Worm (Caenorhabditis elegans): ENCODE results near the gene nas-15.

The nas-15 gene

DNA sequence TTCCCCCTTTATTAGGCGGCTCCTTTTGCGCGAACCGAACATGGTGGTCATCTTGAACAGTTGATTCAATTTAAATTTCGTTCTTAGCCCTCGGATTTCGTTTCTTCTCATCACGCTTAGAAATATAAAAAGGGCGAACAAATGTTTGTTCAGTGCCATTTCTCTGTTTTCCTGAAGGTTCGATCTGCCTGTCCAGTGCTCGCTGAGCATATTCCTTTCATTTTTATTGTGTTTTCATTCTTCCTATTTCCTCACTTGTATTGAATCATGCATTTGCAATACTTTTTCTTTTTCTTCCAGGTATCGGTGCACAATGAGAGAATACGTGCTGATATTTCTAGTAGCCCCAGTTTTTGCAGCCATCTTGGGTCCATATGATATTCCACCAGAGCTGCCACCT is at the start of gene nas-15:
nas-15 (plus strand) TSS at position 301 of the 400 bp plus-strand sequence.
- TF ChIP-seq W03F9.2 (tag; optimal IDR thresholded peaks at IDR 0.05) (no peak), him-1 (tag; optimal IDR thresholded peaks at IDR 0.05) (no peak), dao-5 (tag; optimal IDR thresholded peaks at IDR 0.05) (no peak)

ce11 chrX:727737-728136 is 49.8 kb upstream of the nas-15 start:
- peak; percentile 57 for TF ChIP-seq W03F9.2 (tag; optimal IDR thresholded peaks at IDR 0.05)
- no peak for TF ChIP-seq him-1 (tag; optimal IDR thresholded peaks at IDR 0.05)

ce11 chrX:729062-729461 is 48.5 kb upstream of the nas-15 start:
- TF ChIP-seq W03F9.2 (tag; optimal IDR thresholded peaks at IDR 0.05) = no peak
- no peak for TF ChIP-seq him-1 (tag; optimal IDR thresholded peaks at IDR 0.05)
- TF ChIP-seq dao-5 (tag; optimal IDR thresholded peaks at IDR 0.05) = no peak

- TF ChIP-seq W03F9.2 (tag; optimal IDR thresholded peaks at IDR 0.05) = no peak
- no peak for TF ChIP-seq dao-5 (tag; optimal IDR thresholded peaks at IDR 0.05)
- no peak for TF ChIP-seq him-1 (tag; optimal IDR thresholded peaks at IDR 0.05)
These were observed 41.9 kb upstream of the nas-15 start, which contains the start of gene npr-19 for ce11 chrX:735572-735971. npr-19 (minus strand) TSS chrX:735672.

DNA sequence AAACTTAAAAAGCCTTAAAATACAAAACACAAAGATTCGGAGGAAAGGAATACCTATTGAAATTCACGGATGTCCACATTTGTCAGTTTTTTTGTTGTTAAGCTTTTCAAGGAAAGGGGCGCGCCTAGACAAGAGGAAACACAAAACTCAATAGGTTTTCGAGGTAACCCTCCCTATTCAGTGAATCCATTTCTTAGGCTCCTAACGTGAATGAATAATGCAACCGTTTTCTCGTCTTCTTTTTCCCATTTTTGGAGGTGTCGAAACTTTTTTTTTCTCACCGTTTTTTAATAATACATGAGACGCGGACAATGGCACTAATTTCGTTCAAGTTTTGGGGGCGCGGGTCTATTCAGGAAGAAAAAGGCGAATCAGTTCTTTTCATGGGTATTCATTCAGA is 40.5 kb upstream of the nas-15 start:
- TF ChIP-seq W03F9.2 (tag; optimal IDR thresholded peaks at IDR 0.05) = no peak
- no peak for TF ChIP-seq him-1 (tag; optimal IDR thresholded peaks at IDR 0.05)
- TF ChIP-seq dao-5 (tag; optimal IDR thresholded peaks at IDR 0.05) = no peak

DNA sequence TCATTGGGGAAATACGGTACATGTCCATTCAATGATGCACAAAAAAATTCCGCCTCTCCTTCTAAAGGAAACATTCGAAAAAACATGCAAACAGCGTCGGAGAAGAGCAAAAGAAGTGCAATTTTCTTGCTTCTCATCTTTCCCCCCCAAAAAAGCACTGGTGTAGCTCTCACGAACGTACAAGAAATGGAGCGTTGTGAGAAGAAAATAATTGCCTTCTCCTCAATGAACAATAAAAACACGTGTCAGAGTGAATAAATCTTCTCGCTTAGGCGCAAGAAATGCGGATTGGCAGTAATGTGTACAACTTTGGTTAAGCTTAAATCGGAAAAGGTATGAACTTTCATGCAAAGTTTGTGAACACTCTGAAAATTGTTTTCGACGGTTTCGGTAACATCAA is 29.2 kb upstream of the nas-15 start:
- no peak for TF ChIP-seq him-1 (tag; optimal IDR thresholded peaks at IDR 0.05)
- no peak for TF ChIP-seq dao-5 (tag; optimal IDR thresholded peaks at IDR 0.05)
- TF ChIP-seq W03F9.2 (tag; optimal IDR thresholded peaks at IDR 0.05) = no peak

DNA sequence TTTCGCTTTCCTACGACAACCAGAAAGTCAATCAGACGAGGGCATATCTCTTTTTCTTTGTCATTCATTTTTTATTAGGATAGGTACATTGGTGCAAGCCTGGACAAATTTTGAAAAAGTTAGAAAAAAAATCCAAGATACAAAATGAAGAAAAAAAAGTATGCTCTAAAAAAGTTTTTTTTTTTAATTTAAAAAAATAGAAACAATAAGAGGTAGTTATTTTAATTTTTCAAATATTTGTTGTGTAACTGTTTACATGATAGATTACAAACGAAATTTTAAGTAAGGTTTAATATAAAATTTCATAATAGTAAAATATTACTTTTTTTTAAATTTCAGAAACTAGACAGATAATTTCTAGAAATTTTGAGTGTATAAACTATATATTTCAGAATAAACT is 17.9 kb upstream of the nas-15 start, which contains the start of gene aex-3:
aex-3 (minus strand) TSS at position 101 of the 400 bp plus-strand sequence.
- no peak for TF ChIP-seq W03F9.2 (tag; optimal IDR thresholded peaks at IDR 0.05)
- no peak for TF ChIP-seq him-1 (tag; optimal IDR thresholded peaks at IDR 0.05)
- TF ChIP-seq dao-5 (tag; optimal IDR thresholded peaks at IDR 0.05) = no peak

DNA sequence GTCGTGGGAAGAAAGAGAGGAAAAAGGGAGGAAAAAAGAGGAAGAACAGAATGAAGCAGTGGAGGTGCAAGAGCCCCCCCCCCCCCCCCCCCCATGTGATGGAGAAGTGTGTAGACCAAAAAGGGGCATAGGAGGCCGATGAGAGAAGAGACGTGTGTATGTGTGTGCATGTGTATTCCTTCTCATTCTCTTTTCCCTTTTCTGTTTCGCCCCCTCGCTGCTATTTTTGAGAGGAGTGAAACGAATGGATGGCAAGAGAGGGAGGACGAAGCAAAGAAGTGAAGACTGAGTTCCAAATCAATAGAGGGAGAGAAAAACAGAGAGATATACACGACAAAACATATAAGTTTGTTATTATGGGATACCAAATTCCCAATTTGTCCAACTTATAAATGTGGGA is 16.9 kb upstream of the nas-15 start:
- TF ChIP-seq him-1 (tag; optimal IDR thresholded peaks at IDR 0.05) (no peak), dao-5 (tag; optimal IDR thresholded peaks at IDR 0.05) (no peak), W03F9.2 (tag; optimal IDR thresholded peaks at IDR 0.05) (no peak)

DNA sequence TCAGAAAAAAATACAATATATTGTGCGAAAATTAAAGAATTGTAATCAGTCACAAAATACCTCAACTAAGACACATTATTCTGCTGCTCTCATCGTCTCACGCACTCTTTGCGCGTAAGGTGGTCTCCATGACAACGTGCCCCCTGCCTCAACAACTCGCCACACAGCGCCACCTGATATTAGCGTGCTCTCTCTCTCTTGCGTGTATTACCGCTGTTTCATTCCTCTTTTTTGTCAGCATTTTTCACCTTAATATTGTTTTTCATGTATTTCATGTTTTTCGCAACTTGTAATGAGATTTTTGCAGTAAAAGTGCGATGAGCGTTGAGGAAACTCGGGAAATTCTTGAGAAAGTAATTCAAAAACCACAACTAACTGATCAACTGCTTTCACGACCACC is 14.1 kb upstream of the nas-15 start, which contains the start of gene dyf-11:
dyf-11 (plus strand) TSS at position 301 of the 400 bp plus-strand sequence.
- TF ChIP-seq him-1 (tag; optimal IDR thresholded peaks at IDR 0.05) (no peak), dao-5 (tag; optimal IDR thresholded peaks at IDR 0.05) (no peak), W03F9.2 (tag; optimal IDR thresholded peaks at IDR 0.05) (no peak)

- TF ChIP-seq him-1 (tag; optimal IDR thresholded peaks at IDR 0.05) = peak; percentile 51
- TF ChIP-seq dao-5 (tag; optimal IDR thresholded peaks at IDR 0.05) = peak; percentile 23
- peak; percentile 81 for TF ChIP-seq W03F9.2 (tag; optimal IDR thresholded peaks at IDR 0.05)
These were observed 9.4 kb upstream of the nas-15 start, which contains the start of the genes trap-2 and ile-2 for ce11 chrX:768061-768646. trap-2 (minus strand) TSS chrX:768069. ile-2 (plus strand) TSS chrX:768596.

DNA sequence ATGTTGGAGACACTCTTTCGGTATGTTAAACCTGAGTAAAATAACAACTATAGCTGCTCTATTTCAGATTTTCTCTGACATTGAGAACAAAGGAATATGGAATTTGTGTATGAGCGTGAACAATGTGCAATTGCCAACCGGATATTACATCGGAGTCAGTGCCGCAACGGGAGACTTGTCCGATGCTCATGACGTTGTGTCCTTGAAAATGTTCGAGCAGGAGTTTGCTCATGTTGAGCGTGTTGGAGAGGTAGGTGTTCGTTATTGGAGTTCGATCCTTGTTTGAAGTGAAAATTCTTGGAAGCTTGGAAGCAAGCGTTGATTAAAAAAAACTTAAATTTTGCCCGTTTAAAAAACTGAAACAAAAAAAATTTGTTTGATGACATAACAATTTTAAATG is 8.0 kb upstream of the nas-15 start:
- TF ChIP-seq him-1 (tag; optimal IDR thresholded peaks at IDR 0.05) (no peak), dao-5 (tag; optimal IDR thresholded peaks at IDR 0.05) (no peak), W03F9.2 (tag; optimal IDR thresholded peaks at IDR 0.05) (no peak)

ce11 chrX:770537-770936 is 7.0 kb upstream of the nas-15 start, which contains the start of gene T04G9.7:
T04G9.7 (plus strand) TSS chrX:770837.
- TF ChIP-seq him-1 (tag; optimal IDR thresholded peaks at IDR 0.05) = no peak
- TF ChIP-seq W03F9.2 (tag; optimal IDR thresholded peaks at IDR 0.05) = no peak
- no peak for TF ChIP-seq dao-5 (tag; optimal IDR thresholded peaks at IDR 0.05)

ce11 chrX:772184-772583 is 5.3 kb upstream of the nas-15 start, which contains the start of gene T04G9.4:
T04G9.4 (plus strand) TSS chrX:772476.
- TF ChIP-seq dao-5 (tag; optimal IDR thresholded peaks at IDR 0.05) = no peak
- TF ChIP-seq him-1 (tag; optimal IDR thresholded peaks at IDR 0.05) = no peak
- TF ChIP-seq W03F9.2 (tag; optimal IDR thresholded peaks at IDR 0.05) = no peak

DNA sequence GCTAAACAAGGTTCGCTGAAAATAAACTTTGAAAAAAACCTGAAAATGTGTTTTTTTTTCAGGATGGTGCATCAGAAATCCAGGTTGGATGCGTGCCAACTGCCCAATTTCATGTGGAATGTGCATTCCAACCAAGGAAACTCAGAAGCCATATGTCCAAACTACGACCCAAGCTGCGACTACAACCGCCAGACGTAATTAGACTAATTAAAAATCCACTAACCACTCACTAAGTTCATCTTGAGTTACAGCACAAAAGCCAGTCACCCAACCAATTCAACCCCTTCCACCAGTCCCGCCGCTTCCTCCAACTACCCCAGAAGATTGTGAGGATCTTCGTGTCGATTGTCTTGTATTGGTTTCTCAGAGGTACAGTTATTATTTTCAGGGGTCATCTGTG is 1.7 kb downstream of the nas-15 start:
- TF ChIP-seq W03F9.2 (tag; optimal IDR thresholded peaks at IDR 0.05) (no peak), dao-5 (tag; optimal IDR thresholded peaks at IDR 0.05) (no peak), him-1 (tag; optimal IDR thresholded peaks at IDR 0.05) (no peak)

ce11 chrX:780027-780426 is 2.5 kb downstream of the nas-15 start:
- TF ChIP-seq dao-5 (tag; optimal IDR thresholded peaks at IDR 0.05) (no peak), him-1 (tag; optimal IDR thresholded peaks at IDR 0.05) (no peak), W03F9.2 (tag; optimal IDR thresholded peaks at IDR 0.05) (no peak)
